Fruit fly (Drosophila melanogaster) whole organism, embryonic: ENCODE data around the gene CG14787.
A peak's percentile ranks its signal among the peaks of the same experiment; 100 is the strongest.

Source experiments
- Adf1 ChIP-seq: fragments of 200-800 bp; sonication (Bioruptor generic); IDR thresholded peaks from 2 replicates; pipeline ENCODE4 v1.3.6; 2022; ENCODE audit warnings: missing biosample characterization, missing genetic modification characterization
- BtbVII ChIP-seq: fragments of 200-800 bp; sonication (Bioruptor generic); optimal IDR thresholded peaks from 3 replicates; lab custom pipeline; 2017; ENCODE audit warnings: missing biosample characterization, mild to moderate bottlenecking, missing genetic modification characterization
- CG10321 ChIP-seq: fragments of 200-800 bp; sonication (Bioruptor generic); IDR thresholded peaks from 2 replicates; pipeline ENCODE4 v1.3.6; 2022; ENCODE audit warnings: missing biosample characterization, missing genetic modification characterization
- CG10979 ChIP-seq: fragments of 200-800 bp; sonication (Bioruptor generic); optimal IDR thresholded peaks from 2 replicates; lab custom pipeline; 2018; ENCODE audit warnings: missing biosample characterization, mild to moderate bottlenecking, missing genetic modification characterization, moderate library complexity
- CG11456 ChIP-seq: fragments of 200-800 bp; sonication (Bioruptor generic); IDR thresholded peaks from 3 replicates; pipeline ENCODE4 v1.3.6; 2022; ENCODE audit warnings: missing biosample characterization, missing genetic modification characterization
- CG12236 ChIP-seq: fragments of 200-800 bp; sonication (Bioruptor generic); optimal IDR thresholded peaks from 2 replicates; lab custom pipeline; 2016; ENCODE audit warnings: missing biosample characterization, missing genetic modification characterization
- CG12659 ChIP-seq: fragments of 200-800 bp; sonication (Bioruptor generic); optimal IDR thresholded peaks from 3 replicates; lab custom pipeline; 2017; ENCODE audit warnings: mild to moderate bottlenecking, missing biosample characterization, missing genetic modification reagents, missing genetic modification characterization
- CG14014 ChIP-seq: fragments of 200-800 bp; sonication (Bioruptor generic); IDR thresholded peaks from 2 replicates; pipeline ENCODE4 v1.3.6; 2022; ENCODE audit warnings: missing biosample characterization, missing genetic modification characterization
- CG17802 ChIP-seq: fragments of 200-800 bp; sonication (Bioruptor generic); optimal IDR thresholded peaks from 2 replicates; lab custom pipeline; 2018; ENCODE audit warnings: missing biosample characterization, mild to moderate bottlenecking, missing genetic modification characterization, moderate library complexity
- CG3065 ChIP-seq: fragments of 200-800 bp; sonication (Bioruptor generic); optimal IDR thresholded peaks from 2 replicates; lab custom pipeline; 2016; ENCODE audit warnings: missing biosample characterization, missing genetic modification characterization
- CG33213 ChIP-seq: fragments of 200-800 bp; sonication (Bioruptor generic); optimal IDR thresholded peaks from 3 replicates; lab custom pipeline; 2016; ENCODE audit warnings: missing biosample characterization, missing genetic modification characterization
- CG3407 ChIP-seq: fragments of 200-800 bp; sonication (Bioruptor generic); optimal IDR thresholded peaks from 2 replicates; lab custom pipeline; 2018; ENCODE audit warnings: missing biosample characterization, mild to moderate bottlenecking, missing genetic modification characterization
- CG4282 ChIP-seq: fragments of 200-800 bp; sonication (Bioruptor generic); optimal IDR thresholded peaks from 2 replicates; lab custom pipeline; 2016; ENCODE audit warnings: missing biosample characterization, missing genetic modification characterization
- CG4617 ChIP-seq: fragments of 200-800 bp; sonication (Bioruptor generic); optimal IDR thresholded peaks from 3 replicates; lab custom pipeline; 2016; ENCODE audit warnings: missing biosample characterization, missing genetic modification characterization, borderline replicate concordance
- CG4820 ChIP-seq: fragments of 200-800 bp; sonication (Bioruptor generic); optimal IDR thresholded peaks from 3 replicates; lab custom pipeline; 2016; ENCODE audit warnings: missing biosample characterization, missing genetic modification characterization
- CG6272 ChIP-seq: fragments of 200-800 bp; sonication (Bioruptor generic); IDR thresholded peaks from 2 replicates; pipeline ENCODE4 v1.3.6; 2022; ENCODE audit warnings: missing biosample characterization, missing genetic modification characterization
- CG6791 ChIP-seq: fragments of 200-800 bp; sonication (Bioruptor generic); IDR thresholded peaks from 3 replicates; pipeline ENCODE4 v1.3.6; 2022; ENCODE audit warnings: missing biosample characterization, missing genetic modification characterization; ENCODE audit not compliant: partially characterized antibody
- CG7839 ChIP-seq: fragments of 200-800 bp; sonication (Bioruptor generic); optimal IDR thresholded peaks from 3 replicates; lab custom pipeline; 2018; ENCODE audit warnings: missing biosample characterization, mild to moderate bottlenecking, missing genetic modification characterization, moderate library complexity
- CG9876 ChIP-seq: fragments of 200-800 bp; sonication (Bioruptor generic); optimal IDR thresholded peaks from 2 replicates; lab custom pipeline; 2016; ENCODE audit warnings: missing biosample characterization, missing genetic modification characterization
- Eip74EF ChIP-seq, 2 experiments: fragments of 200-800 bp in 1 of 2; fragments of >200 bp in 1 of 2; sonication (Bioruptor generic) in 1 of 2; optimal IDR thresholded peaks; 2 replicates each; lab custom pipeline; 2017 to 2019; ENCODE audit warnings: missing biosample characterization in 2 of 2, missing genetic modification characterization in 2 of 2, mild to moderate bottlenecking in 1 of 2, moderate library complexity in 1 of 2
- Elba2 ChIP-seq: fragments of 200-800 bp; sonication (Bioruptor generic); optimal IDR thresholded peaks from 3 replicates; lab custom pipeline; 2016; ENCODE audit warnings: missing biosample characterization, missing genetic modification characterization
- Gug ChIP-seq: fragments of 200-800 bp; sonication (Bioruptor generic); IDR thresholded peaks from 4 replicates; pipeline ENCODE4 v1.3.6; 2022; ENCODE audit warnings: missing biosample characterization, missing genetic modification characterization
- HmgD ChIP-seq: fragments of 200-800 bp; sonication (Bioruptor generic); optimal IDR thresholded peaks from 3 replicates; lab custom pipeline; 2016; ENCODE audit warnings: missing biosample characterization, missing genetic modification characterization
- Neu2 ChIP-seq: fragments of 200-800 bp; sonication (Bioruptor generic); optimal IDR thresholded peaks from 3 replicates; lab custom pipeline; 2016; ENCODE audit warnings: missing biosample characterization, missing genetic modification characterization, borderline replicate concordance
- Ptx1 ChIP-seq: fragments of 200-800 bp; sonication (Bioruptor generic); IDR thresholded peaks from 2 replicates; pipeline ENCODE4 v1.3.6; 2022; ENCODE audit warnings: missing biosample characterization, missing genetic modification characterization
- Side ChIP-seq: fragments of 200-800 bp; sonication (Bioruptor generic); optimal IDR thresholded peaks from 2 replicates; lab custom pipeline; 2016; ENCODE audit warnings: missing biosample characterization, missing genetic modification characterization
- Stat92E ChIP-seq, 3 experiments: fragments of >200 bp in 2 of 3; fragments of 200-800 bp in 1 of 3; sonication (Bioruptor generic) in 1 of 3; optimal IDR thresholded peaks; 2 replicates each; lab custom pipeline; 2017 to 2019; ENCODE audit warnings: missing biosample characterization in 3 of 3, missing genetic modification characterization in 3 of 3, mild to moderate bottlenecking in 1 of 3, moderate library complexity in 1 of 3
- abd-A ChIP-seq: fragments of 200-800 bp; sonication (Bioruptor generic); optimal IDR thresholded peaks from 3 replicates; lab custom pipeline; 2019; ENCODE audit warnings: missing biosample characterization, mild to moderate bottlenecking, missing genetic modification characterization, moderate library complexity
- bowl ChIP-seq: fragments of 200-800 bp; sonication (Bioruptor generic); IDR thresholded peaks from 2 replicates; pipeline ENCODE4 v1.3.6; 2022; ENCODE audit warnings: missing biosample characterization, missing genetic modification characterization
- dati ChIP-seq: fragments of 200-800 bp; sonication (Bioruptor generic); IDR thresholded peaks from 2 replicates; pipeline ENCODE4 v1.3.6; 2022; ENCODE audit warnings: missing biosample characterization, missing genetic modification characterization
- en ChIP-seq: fragments of 200-800 bp; sonication (Bioruptor generic); optimal IDR thresholded peaks from 2 replicates; lab custom pipeline; 2016; ENCODE audit warnings: missing biosample characterization, missing genetic modification characterization
- gcm ChIP-seq: fragments of 200-800 bp; sonication (Bioruptor generic); optimal IDR thresholded peaks from 2 replicates; lab custom pipeline; 2019; ENCODE audit warnings: missing biosample characterization, mild to moderate bottlenecking, missing genetic modification characterization, moderate library complexity
- gsb-n ChIP-seq: fragments of 200-800 bp; sonication (Bioruptor generic); optimal IDR thresholded peaks from 3 replicates; lab custom pipeline; 2018; ENCODE audit warnings: missing biosample characterization, mild to moderate bottlenecking, missing genetic modification characterization
- mam ChIP-seq: fragments of 200-800 bp; sonication (Bioruptor generic); optimal IDR thresholded peaks from 3 replicates; lab custom pipeline; 2016; ENCODE audit warnings: missing biosample characterization, missing genetic modification characterization
- onecut ChIP-seq: fragments of 200-800 bp; sonication (Bioruptor generic); IDR thresholded peaks from 2 replicates; pipeline ENCODE4 v1.3.6; 2022; ENCODE audit warnings: missing biosample characterization, missing genetic modification characterization
- repo ChIP-seq: fragments of 200-800 bp; sonication (Bioruptor generic); optimal IDR thresholded peaks from 2 replicates; lab custom pipeline; 2016; ENCODE audit warnings: missing biosample characterization, missing genetic modification characterization
- stwl ChIP-seq: fragments of 200-800 bp; sonication (Bioruptor generic); optimal IDR thresholded peaks from 3 replicates; lab custom pipeline; 2018; ENCODE audit warnings: missing biosample characterization, mild to moderate bottlenecking, missing genetic modification characterization, moderate library complexity
- trem ChIP-seq: fragments of 200-800 bp; optimal IDR thresholded peaks from 3 replicates; lab custom pipeline; 2019; ENCODE audit warnings: missing biosample characterization, mild to moderate bottlenecking, missing genetic modification characterization, moderate library complexity
- ttk ChIP-seq: fragments of 200-800 bp; sonication (Bioruptor generic); IDR thresholded peaks from 2 replicates; pipeline ENCODE4 v2.1.2; 2022; ENCODE audit warnings: missing biosample characterization, missing genetic modification characterization
- usp ChIP-seq: fragments of >200 bp; optimal IDR thresholded peaks from 2 replicates; lab custom pipeline; 2017; ENCODE audit warnings: missing biosample characterization, missing genetic modification characterization

The CG14787 gene

DNA sequence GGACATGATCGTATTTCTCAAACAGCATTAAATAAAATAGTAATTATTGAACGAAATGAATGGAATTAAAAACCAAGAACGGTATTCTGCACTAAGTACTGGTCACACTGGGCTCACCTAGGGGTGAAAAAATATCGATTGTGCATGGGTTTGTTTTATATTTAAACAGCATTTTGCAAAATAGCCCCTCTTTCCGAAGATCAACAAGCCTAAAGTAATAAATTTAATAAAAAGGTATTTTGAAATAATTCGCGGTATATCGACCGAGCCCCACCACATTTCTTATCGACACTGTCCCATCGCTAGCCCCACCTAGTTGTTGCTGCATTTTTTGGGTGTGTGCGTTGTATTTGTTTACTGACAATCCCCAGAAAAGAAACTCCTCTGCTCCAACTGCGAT is 9.1 kb upstream of the CG14787 start, which contains the start of gene pck (continued):
- TF ChIP-seq dati (GFP tag; lab: Robert Waterston, UW), result 0 out of 2 replicates have a peak, but pooled peaks have one; percentile 20
- peak; percentile 1 for TF ChIP-seq Neu2 (GFP tag; lab: Kevin White, UChicago)
- TF ChIP-seq repo, result no peak
- TF ChIP-seq CG17802, result peak; percentile 41
- no peak for TF ChIP-seq gsb-n
- peak; percentile 57 for TF ChIP-seq CG10979 (tag; lab: Kevin White, UChicago)
- peak; percentile 31; the same call in 1 of the 2 replicates for TF ChIP-seq Adf1 (GFP tag; lab: Robert Waterston, UW)
- TF ChIP-seq stwl (tag; lab: Kevin White, UChicago), result peak; percentile 42
- TF ChIP-seq Eip74EF (GFP tag; optimal IDR thresholded peaks at IDR 0.05; lab: Kevin White, UChicago), result no peak
- no peak for TF ChIP-seq BtbVII
- TF ChIP-seq CG6791 (GFP tag; lab: Robert Waterston, UW), result peak; percentile 53; the same call in 1 of the 3 replicates
- peak; percentile 52 for TF ChIP-seq onecut (GFP tag; lab: Robert Waterston, UW)
- peak; percentile 77 for TF ChIP-seq trem (tag; lab: Kevin White, UChicago)
- TF ChIP-seq, all 482 proteins: peak for 297

DNA sequence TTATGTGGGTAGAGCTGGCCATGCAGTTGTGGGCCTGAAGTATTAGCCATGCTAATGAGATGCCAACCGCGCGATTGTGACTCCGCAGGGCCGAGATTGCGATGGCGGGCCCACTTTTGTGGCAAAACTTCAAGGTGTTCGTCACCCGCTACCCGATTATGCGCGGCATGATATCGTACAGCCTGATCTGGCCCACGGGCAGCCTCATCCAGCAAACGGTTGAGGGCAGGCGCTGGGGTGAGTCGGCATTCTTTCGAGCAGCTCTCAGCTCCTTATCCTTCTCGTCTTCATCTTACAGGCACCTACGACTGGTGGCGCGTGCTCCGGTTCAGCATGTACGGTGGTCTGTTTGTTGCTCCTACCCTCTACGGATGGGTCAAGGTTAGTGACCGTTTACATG is 8.2 kb upstream of the CG14787 start, which contains the start of gene CG32808:
Gene CG32808 (minus strand): TSS at position 101 of the 400 bp plus-strand sequence.
- TF ChIP-seq CG4617 (GFP tag; lab: Kevin White, UChicago) (no peak), CG12236 (GFP tag; lab: Kevin White, UChicago) (no peak), CG9876 (no peak), abd-A (tag; lab: Kevin White, UChicago) (no peak), CG4820 (GFP tag; lab: Kevin White, UChicago) (no peak), usp (GFP tag; lab: Kevin White, UChicago) (no peak), CG6272 (GFP tag; lab: Robert Waterston, UW) (no peak), Gug (GFP tag; lab: Robert Waterston, UW) (no peak), gcm (GFP tag; lab: Kevin White, UChicago) (no peak), Side (GFP tag; lab: Kevin White, UChicago) (no peak), HmgD (no peak), mam (GFP tag; lab: Kevin White, UChicago) (no peak), bowl (GFP tag; lab: Robert Waterston, UW) (no peak), CG4282 (GFP tag; lab: Kevin White, UChicago) (no peak), CG12659 (GFP tag; lab: Kevin White, UChicago) (no peak), CG3407 (GFP tag; lab: Kevin White, UChicago) (no peak)

DNA sequence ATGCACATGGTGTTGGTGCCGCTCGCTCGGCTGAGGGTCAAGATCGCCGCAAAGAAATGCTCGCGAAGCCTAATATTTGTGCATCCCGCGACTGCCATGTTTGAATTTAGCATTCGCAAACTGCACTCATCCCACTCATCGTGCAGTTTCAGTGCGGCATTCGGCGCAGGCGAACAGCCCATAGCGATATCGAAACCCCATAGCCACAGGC is 5.8 kb upstream of the CG14787 start, which contains the start of gene CG14778:
Gene CG14778 (plus strand): TSS at position 112 of the 211 bp plus-strand sequence.
- TF ChIP-seq CG4282 (GFP tag; lab: Kevin White, UChicago) (no peak), CG14014 (no peak), en (no peak), CG7839 (tag; lab: Kevin White, UChicago) (no peak), Ptx1 (GFP tag; lab: Robert Waterston, UW) (no peak), Elba2 (GFP tag; lab: Kevin White, UChicago) (no peak), CG10321 (GFP tag; lab: Robert Waterston, UW) (no peak), CG11456 (GFP tag; lab: Robert Waterston, UW) (no peak), ttk (GFP tag; lab: Robert Waterston, UW) (no peak), CG3065 (no peak), CG33213 (GFP tag; lab: Kevin White, UChicago) (no peak), Stat92E (GFP tag; optimal IDR thresholded peaks at IDR 0.05; lab: Kevin White, UChicago) (no peak), CG4820 (GFP tag; lab: Kevin White, UChicago) (no peak)
- TF ChIP-seq, all 482 proteins: peak for 0
